Worm (Caenorhabditis elegans): Measurements from ENCODE around the gene K03H9.3.
A peak's percentile ranks its signal among the peaks of the same experiment; 100 is the strongest.

DNA sequence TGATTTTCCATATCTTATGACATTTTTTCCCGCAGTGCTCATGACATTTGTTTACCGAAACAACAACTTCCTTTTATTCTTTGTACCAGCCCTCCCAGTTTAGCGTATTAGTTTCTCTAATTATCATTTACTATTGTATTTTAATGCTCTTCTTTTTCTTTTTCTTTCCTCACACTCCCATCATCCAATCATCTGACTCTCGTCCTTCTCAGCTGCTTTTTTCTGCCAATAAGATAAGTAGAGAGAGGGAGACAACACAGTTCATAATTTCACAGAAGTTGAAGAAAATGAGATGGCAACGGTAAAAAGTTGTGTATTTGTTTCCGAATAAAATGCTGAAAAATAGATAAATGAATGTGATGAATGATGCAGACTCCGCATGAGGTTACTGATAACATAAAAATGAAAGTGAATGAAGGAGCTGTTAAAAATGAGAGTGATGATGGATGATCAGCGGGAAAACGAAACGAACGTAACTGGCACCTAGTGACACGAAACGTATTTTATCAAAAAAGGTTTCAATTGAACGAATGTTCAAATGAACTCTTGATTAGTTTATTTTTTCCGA is 45.4 kb upstream of the K03H9.3 start:
- TF ChIP-seq nhr-28 (tag; optimal IDR thresholded peaks at IDR 0.05) (peak; percentile 74), ces-1 (GFP tag; optimal IDR thresholded peaks at IDR 0.05) (no peak), jun-1 (tag; optimal IDR thresholded peaks at IDR 0.05) (no peak), F37D6.2 (tag; optimal IDR thresholded peaks at IDR 0.05) (no peak), nhr-6 (tag; optimal IDR thresholded peaks at IDR 0.05) (no peak), skn-1 (tag; optimal IDR thresholded peaks at IDR 0.05) (no peak), ama-1 (optimal IDR thresholded peaks at IDR 0.05) (no peak), mdl-1 (tag; optimal IDR thresholded peaks at IDR 0.05) (no peak), mep-1 (tag; optimal IDR thresholded peaks at IDR 0.05) (peak; percentile 13)
